Worm (Caenorhabditis elegans) whole organism, L3 larva: Measurements from ENCODE around the gene fbxa-18.

Experiments used
- R02D3.7 ChIP-seq: fragments of 150-350 bp; optimal IDR thresholded peaks from 2 replicates; lab custom pipeline; 2014; ENCODE audit warnings: missing biosample characterization, missing genetic modification characterization
- ZK546.5 ChIP-seq: sonication (generic microtip); optimal IDR thresholded peaks from 2 replicates; lab custom pipeline; 2017; ENCODE audit warnings: missing biosample characterization, missing genetic modification characterization
- aly-2 ChIP-seq: fragments of 150-350 bp; optimal IDR thresholded peaks from 2 replicates; lab custom pipeline; 2014; ENCODE audit warnings: missing biosample characterization, missing genetic modification characterization
- ama-1 ChIP-seq: fragments of 150-350 bp; optimal IDR thresholded peaks from 2 replicates; lab custom pipeline; 2018
- ceh-16 ChIP-seq: sonication (generic microtip); optimal IDR thresholded peaks from 2 replicates; lab custom pipeline; 2017; ENCODE audit warnings: missing biosample characterization, missing genetic modification characterization
- ceh-28 ChIP-seq: fragments of 150-350 bp; optimal IDR thresholded peaks from 2 replicates; lab custom pipeline; 2014; ENCODE audit warnings: missing biosample characterization, missing genetic modification reagents, missing genetic modification characterization
- ceh-82 ChIP-seq: fragments of 150-350 bp; optimal IDR thresholded peaks from 2 replicates; lab custom pipeline; 2014; ENCODE audit warnings: missing biosample characterization, missing genetic modification characterization
- ceh-9 ChIP-seq: sonication (generic microtip); optimal IDR thresholded peaks from 2 replicates; lab custom pipeline; 2018; ENCODE audit warnings: missing biosample characterization, missing genetic modification characterization
- daf-12 ChIP-seq: fragments of 150-350 bp; optimal IDR thresholded peaks from 2 replicates; lab custom pipeline; 2014; ENCODE audit warnings: missing biosample characterization, missing genetic modification reagents, missing genetic modification characterization
- egl-27 ChIP-seq: sonication (generic microtip); optimal IDR thresholded peaks from 4 replicates; lab custom pipeline; 2017; ENCODE audit warnings: missing biosample characterization, missing genetic modification reagents, missing genetic modification characterization
- elt-1 ChIP-seq: fragments of 150-350 bp; optimal IDR thresholded peaks from 2 replicates; lab custom pipeline; 2014; ENCODE audit warnings: missing biosample characterization, missing genetic modification characterization
- elt-2 ChIP-seq: sonication (generic microtip); optimal IDR thresholded peaks from 2 replicates; lab custom pipeline; 2016; ENCODE audit warnings: missing genetic modification reagents, mild to moderate bottlenecking, missing genetic modification characterization, missing compliant biosample characterization
- eor-1 ChIP-seq, 2 experiments: fragments of 150-350 bp; optimal IDR thresholded peaks; 2 replicates each; lab custom pipeline; 2014 to 2018; ENCODE audit warnings: missing biosample characterization in 2 of 2, missing genetic modification characterization in 2 of 2
- fkh-10 ChIP-seq: sonication (generic microtip); optimal IDR thresholded peaks from 2 replicates; lab custom pipeline; 2017; ENCODE audit warnings: missing biosample characterization, missing genetic modification reagents, missing genetic modification characterization
- fkh-2 ChIP-seq: fragments of 150-350 bp; optimal IDR thresholded peaks from 2 replicates; lab custom pipeline; 2014; ENCODE audit warnings: missing biosample characterization, missing genetic modification reagents, missing genetic modification characterization
- fos-1 ChIP-seq: fragments of 150-350 bp; optimal IDR thresholded peaks from 2 replicates; lab custom pipeline; 2014; ENCODE audit warnings: missing biosample characterization, missing genetic modification characterization
- hmg-11 ChIP-seq: sonication (generic microtip); optimal IDR thresholded peaks from 2 replicates; lab custom pipeline; 2016; ENCODE audit warnings: missing genetic modification characterization, missing compliant biosample characterization
- jun-1 ChIP-seq: fragments of 150-350 bp; optimal IDR thresholded peaks from 2 replicates; lab custom pipeline; 2014; ENCODE audit warnings: missing biosample characterization, missing genetic modification reagents, missing genetic modification characterization
- lsy-12 ChIP-seq: sonication (generic microtip); optimal IDR thresholded peaks from 2 replicates; lab custom pipeline; 2016; ENCODE audit warnings: mild to moderate bottlenecking, missing genetic modification characterization, missing compliant biosample characterization
- mdl-1 ChIP-seq: fragments of 150-350 bp; optimal IDR thresholded peaks from 2 replicates; lab custom pipeline; 2014; ENCODE audit warnings: missing biosample characterization, missing genetic modification characterization
- mml-1 ChIP-seq: fragments of 150-350 bp; sonication (generic microtip); optimal IDR thresholded peaks from 3 replicates; lab custom pipeline; 2014; ENCODE audit warnings: missing biosample characterization, missing genetic modification characterization
- nhr-11 ChIP-seq: fragments of 150-350 bp; optimal IDR thresholded peaks from 2 replicates; lab custom pipeline; 2014; ENCODE audit warnings: missing biosample characterization, missing genetic modification characterization
- nhr-237 ChIP-seq: fragments of 150-350 bp; optimal IDR thresholded peaks from 2 replicates; lab custom pipeline; 2014; ENCODE audit warnings: missing biosample characterization, missing genetic modification characterization
- nhr-25 ChIP-seq: sonication (generic microtip); optimal IDR thresholded peaks from 2 replicates; lab custom pipeline; 2017; ENCODE audit warnings: missing biosample characterization, missing genetic modification characterization
- nhr-28 ChIP-seq: fragments of 150-350 bp; optimal IDR thresholded peaks from 2 replicates; lab custom pipeline; 2014; ENCODE audit warnings: missing biosample characterization, missing genetic modification characterization
- nhr-43 ChIP-seq: sonication (generic microtip); optimal IDR thresholded peaks from 2 replicates; lab custom pipeline; 2016; ENCODE audit warnings: mild to moderate bottlenecking, missing genetic modification characterization, missing compliant biosample characterization; ENCODE audit not compliant: poor library complexity, severe bottlenecking
- nhr-77 ChIP-seq: fragments of 150-350 bp; optimal IDR thresholded peaks from 2 replicates; lab custom pipeline; 2014; ENCODE audit warnings: missing biosample characterization, missing genetic modification characterization
- pha-4 ChIP-seq: fragments of 150-350 bp; optimal IDR thresholded peaks from 2 replicates; lab custom pipeline; 2014; ENCODE audit warnings: missing biosample characterization, missing genetic modification reagents, missing genetic modification characterization
- pqm-1 ChIP-seq: fragments of 150-350 bp; optimal IDR thresholded peaks from 2 replicates; lab custom pipeline; 2017; ENCODE audit warnings: missing biosample characterization, missing genetic modification characterization, inconsistent platforms
- sea-2 ChIP-seq: fragments of 150-350 bp; sonication (generic microtip); optimal IDR thresholded peaks from 4 replicates; lab custom pipeline; 2014; ENCODE audit warnings: missing biosample characterization, missing genetic modification reagents, missing genetic modification characterization
- skn-1 ChIP-seq: fragments of 150-350 bp; optimal IDR thresholded peaks from 2 replicates; lab custom pipeline; 2014; ENCODE audit warnings: missing biosample characterization, missing genetic modification characterization
- unc-39 ChIP-seq: sonication (generic microtip); optimal IDR thresholded peaks from 4 replicates; lab custom pipeline; 2017; ENCODE audit warnings: missing biosample characterization, missing genetic modification characterization
- unc-62 ChIP-seq: fragments of 150-350 bp; sonication (generic microtip); optimal IDR thresholded peaks from 4 replicates; lab custom pipeline; 2014; ENCODE audit warnings: missing biosample characterization, missing genetic modification reagents, missing genetic modification characterization

fbxa-18 gene

ce11 chrV:16120922-16121321 lies 21.5 kb upstream of the fbxa-18 start, which contains the start of gene skr-3:
Gene skr-3, plus strand, starts transcription at chrV:16121084.
- TF ChIP-seq pha-4 (tag; lab: Kevin White, UChicago), result peak; percentile 57
- TF ChIP-seq elt-2 (tag; lab: Kevin White, UChicago), result peak; percentile 67
- no peak for TF ChIP-seq elt-1 (tag; lab: Kevin White, UChicago)
- TF ChIP-seq, all 47 proteins: peak for 2

ce11 chrV:16121451-16121850 lies 21.0 kb upstream of the fbxa-18 start:
- TF ChIP-seq unc-62 (no peak), pqm-1 (tag; lab: Kevin White, UChicago) (peak; percentile 1), mml-1 (tag; lab: Kevin White, UChicago) (no peak), ZK546.5 (tag; lab: Kevin White, UChicago) (no peak), unc-39 (no peak), jun-1 (tag; lab: Kevin White, UChicago) (no peak), fkh-2 (no peak), nhr-77 (tag; lab: Kevin White, UChicago) (no peak), pha-4 (tag; lab: Kevin White, UChicago) (peak; percentile 56), eor-1 (tag; optimal IDR thresholded peaks at IDR 0.05; lab: Kevin White, UChicago) (no peak), nhr-25 (tag; lab: Kevin White, UChicago) (no peak), egl-27 (tag; lab: Kevin White, UChicago) (no peak), aly-2 (tag; lab: Kevin White, UChicago) (no peak)

- TF ChIP-seq ceh-16 (tag; lab: Kevin White, UChicago), result no peak
- TF ChIP-seq fos-1 (tag; lab: Kevin White, UChicago), result no peak
- no peak for TF ChIP-seq egl-27 (tag; lab: Kevin White, UChicago)
- no peak for TF ChIP-seq ceh-9 (tag; lab: Kevin White, UChicago)
- TF ChIP-seq ZK546.5 (tag; lab: Kevin White, UChicago), result no peak
- TF ChIP-seq daf-12, result no peak
- no peak for TF ChIP-seq nhr-43 (tag; lab: Kevin White, UChicago)
These were observed 17.7 kb upstream of the fbxa-18 start, which contains the start of gene nhr-111 for ce11 chrV:16124739-16125138. Gene nhr-111, minus strand, starts transcription at chrV:16124839.

ce11 chrV:16127401-16127800 lies 15.1 kb upstream of the fbxa-18 start, which contains the start of gene fbxa-143:
Gene fbxa-143, minus strand, starts transcription at chrV:16127501.
- TF ChIP-seq fkh-10 (no peak), pqm-1 (tag; lab: Kevin White, UChicago) (no peak), fkh-2 (no peak), ceh-82 (tag; lab: Kevin White, UChicago) (no peak), skn-1 (tag; lab: Kevin White, UChicago) (no peak), mdl-1 (tag; lab: Kevin White, UChicago) (no peak), hmg-11 (tag; lab: Kevin White, UChicago) (no peak), ama-1 (lab: Kevin White, UChicago) (no peak), ZK546.5 (tag; lab: Kevin White, UChicago) (no peak), sea-2 (GFP tag; lab: Kevin White, UChicago) (no peak), ceh-16 (tag; lab: Kevin White, UChicago) (no peak), lsy-12 (tag; lab: Kevin White, UChicago) (no peak), jun-1 (tag; lab: Kevin White, UChicago) (no peak), nhr-25 (tag; lab: Kevin White, UChicago) (no peak), pha-4 (tag; lab: Kevin White, UChicago) (no peak), fos-1 (tag; lab: Kevin White, UChicago) (no peak), nhr-28 (no peak), elt-2 (tag; lab: Kevin White, UChicago) (no peak), ceh-28 (tag; lab: Kevin White, UChicago) (no peak), R02D3.7 (tag; lab: Kevin White, UChicago) (no peak)

DNA sequence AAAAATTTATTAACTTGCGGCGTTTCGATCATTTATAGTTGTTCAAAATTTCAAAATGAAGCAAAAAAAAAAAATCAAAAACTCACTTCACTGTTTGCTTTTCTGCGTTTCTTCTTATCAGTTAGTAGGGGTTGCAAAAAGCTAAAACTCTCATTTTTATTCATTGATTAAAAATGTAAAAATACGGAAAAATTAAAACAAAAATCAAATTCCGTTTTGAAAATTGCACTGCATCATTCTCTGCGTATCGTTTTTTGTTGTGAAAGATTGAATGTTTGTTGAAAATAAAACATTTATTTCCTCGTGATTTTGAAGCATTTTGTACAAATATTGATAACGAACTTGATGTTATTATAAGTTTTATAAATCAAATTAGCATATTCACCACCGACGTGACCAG lies 13.4 kb upstream of the fbxa-18 start:
- TF ChIP-seq pha-4 (tag; lab: Kevin White, UChicago) (peak; percentile 49), nhr-237 (no peak), elt-2 (tag; lab: Kevin White, UChicago) (peak; percentile 63), nhr-11 (no peak), ceh-28 (tag; lab: Kevin White, UChicago) (no peak), pqm-1 (tag; lab: Kevin White, UChicago) (peak; percentile 74), mdl-1 (tag; lab: Kevin White, UChicago) (no peak)
- TF ChIP-seq, all 47 proteins: peak for 3
